Worm (Caenorhabditis elegans): ENCODE results near the gene sra-28.

DNA sequence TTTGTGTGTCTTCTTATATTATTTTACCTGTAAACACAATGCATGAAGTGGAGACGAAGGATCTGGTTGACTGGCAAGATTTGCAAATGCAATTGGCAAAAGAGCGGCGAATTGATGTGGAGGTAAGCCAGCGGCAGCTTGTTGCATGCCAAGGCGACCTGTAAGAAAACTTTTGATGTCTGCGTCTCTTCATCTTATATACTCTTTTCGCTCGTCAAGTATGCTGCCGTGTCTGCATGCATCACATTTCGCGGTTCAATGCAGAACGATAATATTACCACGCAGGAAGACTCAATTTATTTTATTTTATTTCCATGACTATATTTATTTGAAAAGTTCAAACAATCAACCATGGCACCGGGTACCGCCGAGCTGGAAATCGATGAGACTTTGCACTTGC is 27.4 kb upstream of the sra-28 start, which contains the start of gene vps-33.2:
- TF ChIP-seq R02D3.7 (tag; optimal IDR thresholded peaks at IDR 0.05) (no peak), nhr-12 (tag; optimal IDR thresholded peaks at IDR 0.05) (no peak), lin-39 (tag; optimal IDR thresholded peaks at IDR 0.05) (no peak), snpc-4 (tag; optimal IDR thresholded peaks at IDR 0.05) (no peak), mbf-1 (tag; optimal IDR thresholded peaks at IDR 0.05) (no peak), unc-55 (GFP tag; optimal IDR thresholded peaks at IDR 0.05) (no peak), ztf-4 (tag; optimal IDR thresholded peaks at IDR 0.05) (no peak)
